Worm (Caenorhabditis elegans): ENCODE data around the gene Y37E11AL.3.

Y37E11AL.3 gene

DNA sequence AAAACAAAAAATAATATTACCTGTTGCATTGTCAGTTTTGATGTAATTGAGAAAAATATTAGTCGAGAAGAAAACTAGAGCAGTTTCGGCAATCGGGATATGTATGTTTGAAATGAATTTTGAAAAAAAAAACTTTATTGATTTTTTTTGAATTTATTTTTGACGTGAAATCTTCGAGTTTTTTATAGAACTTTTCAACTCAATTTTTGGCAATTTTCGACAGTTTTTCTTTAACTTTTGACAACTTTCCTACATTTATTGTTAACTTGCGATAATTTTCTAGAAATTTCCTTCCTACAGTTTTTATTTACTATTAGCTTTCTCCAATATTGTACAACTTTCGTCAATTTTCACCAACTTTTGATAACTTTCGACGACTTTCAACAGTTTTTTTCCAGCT, 7.2 kb downstream of the Y37E11AL.3 start, which contains the start of gene Y37E11AL.12:
Y37E11AL.12 (minus strand) TSS at position 101 of the 400 bp plus-strand sequence.
- TF ChIP-seq tbx-37 (GFP tag; conservative IDR thresholded peaks at IDR 0.05) (no peak), B0310.2 (tag; optimal IDR thresholded peaks at IDR 0.05) (no peak)

DNA sequence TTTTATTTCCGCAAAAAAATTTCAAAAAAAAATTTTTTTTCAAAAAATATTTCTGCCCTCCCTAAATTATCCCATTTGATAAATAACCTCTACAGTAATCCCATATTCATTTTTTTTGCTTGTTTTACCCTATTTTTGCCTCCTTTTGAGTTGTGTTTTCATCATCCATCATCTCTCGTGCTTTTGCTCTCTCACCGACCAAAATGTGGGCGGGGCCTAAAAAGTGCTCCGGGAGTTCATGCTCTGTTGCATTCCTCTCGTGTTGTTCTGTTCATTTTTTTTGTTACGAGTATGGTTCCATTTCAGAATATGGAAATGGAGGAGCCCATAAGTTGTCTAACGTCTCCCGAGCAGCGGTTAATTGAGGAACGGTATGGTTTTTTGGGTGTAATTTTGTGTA, 14.5 kb downstream of the Y37E11AL.3 start, which contains the start of gene Y37E11AL.1:
Y37E11AL.1 (plus strand) TSS at position 301 of the 400 bp plus-strand sequence.
- TF ChIP-seq B0310.2 (tag; optimal IDR thresholded peaks at IDR 0.05), result no peak
- TF ChIP-seq tbx-11 (GFP tag; IDR thresholded peaks at IDR 0.05), result no peak
- no peak for TF ChIP-seq flt-1 (GFP tag; IDR thresholded peaks at IDR 0.05)
- TF ChIP-seq ets-7 (tag; optimal IDR thresholded peaks at IDR 0.05), result no peak
- TF ChIP-seq aly-1 (tag; optimal IDR thresholded peaks at IDR 0.05), result no peak
- no peak for TF ChIP-seq ama-1 (optimal IDR thresholded peaks at IDR 0.05)
- no peak for TF ChIP-seq pes-1 (GFP tag; IDR thresholded peaks at IDR 0.05)
- no peak for TF ChIP-seq hnd-1 (tag; optimal IDR thresholded peaks at IDR 0.05)
- TF ChIP-seq sea-1 (GFP tag; conservative IDR thresholded peaks at IDR 0.05), result no peak

DNA sequence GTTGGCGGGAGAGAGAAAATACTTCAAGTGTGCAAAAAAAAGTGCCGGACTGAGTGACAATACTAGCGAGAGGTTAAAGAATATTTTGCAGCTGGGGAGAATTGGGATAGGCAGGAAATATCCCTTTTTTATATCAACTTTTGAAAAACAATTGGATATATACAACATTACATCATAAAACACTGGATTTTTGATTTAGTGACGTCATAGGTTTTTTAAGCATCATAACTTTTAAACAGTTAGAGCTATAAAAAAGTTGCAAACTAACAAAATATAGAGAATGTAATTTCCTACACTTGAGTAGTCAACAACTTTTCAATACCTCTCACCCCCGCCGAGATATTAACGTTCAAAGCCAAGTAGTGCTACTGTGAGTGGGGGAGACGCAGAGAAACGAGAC, 16.0 kb downstream of the Y37E11AL.3 start:
- no peak for TF ChIP-seq ceh-36 (tag; optimal IDR thresholded peaks at IDR 0.05)
- TF ChIP-seq F13C5.2 (tag; optimal IDR thresholded peaks at IDR 0.05), result no peak
- TF ChIP-seq ama-1 (optimal IDR thresholded peaks at IDR 0.05), result no peak
- no peak for TF ChIP-seq B0310.2 (tag; optimal IDR thresholded peaks at IDR 0.05)
- TF ChIP-seq sea-1 (GFP tag; conservative IDR thresholded peaks at IDR 0.05), result no peak
- no peak for TF ChIP-seq hmg-4 (GFP tag; optimal IDR thresholded peaks at IDR 0.05)
- TF ChIP-seq tbx-11 (GFP tag; IDR thresholded peaks at IDR 0.05), result no peak
- TF ChIP-seq tbx-37 (GFP tag; conservative IDR thresholded peaks at IDR 0.05), result no peak
- TF ChIP-seq hmbx-1 (tag; optimal IDR thresholded peaks at IDR 0.05), result no peak
- no peak for TF ChIP-seq scrt-1 (GFP tag; IDR thresholded peaks at IDR 0.05)

DNA sequence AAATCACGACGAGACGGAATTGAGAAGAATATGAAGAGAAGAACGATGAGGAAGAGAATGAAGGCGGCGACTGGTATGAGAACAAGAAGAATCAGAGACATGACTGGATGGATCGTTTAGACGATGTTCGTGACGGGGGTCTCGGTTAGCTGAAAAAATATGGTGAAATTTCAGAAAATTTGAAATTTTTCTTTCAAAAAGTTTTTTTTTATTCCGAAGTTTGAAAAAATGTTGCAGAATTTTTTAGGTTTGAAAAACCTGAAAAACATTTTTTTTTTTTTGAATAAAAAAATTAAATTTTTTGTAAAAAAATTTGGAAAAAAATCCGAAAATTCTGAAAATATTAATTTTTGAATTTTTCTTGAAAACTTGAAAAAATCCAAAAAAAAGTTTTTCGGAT, 24.3 kb downstream of the Y37E11AL.3 start, which contains the start of gene Y37E11AM.3:
Y37E11AM.3 (minus strand) TSS at position 101 of the 400 bp plus-strand sequence.
- no peak for TF ChIP-seq pes-1 (GFP tag; IDR thresholded peaks at IDR 0.05)
- TF ChIP-seq F13C5.2 (tag; optimal IDR thresholded peaks at IDR 0.05), result no peak
- TF ChIP-seq hmg-4 (GFP tag; optimal IDR thresholded peaks at IDR 0.05), result no peak
- TF ChIP-seq ama-1 (optimal IDR thresholded peaks at IDR 0.05), result no peak
- no peak for TF ChIP-seq B0310.2 (tag; optimal IDR thresholded peaks at IDR 0.05)
- no peak for TF ChIP-seq sea-1 (GFP tag; conservative IDR thresholded peaks at IDR 0.05)
- no peak for TF ChIP-seq ceh-13 (GFP tag; optimal IDR thresholded peaks at IDR 0.05)

DNA sequence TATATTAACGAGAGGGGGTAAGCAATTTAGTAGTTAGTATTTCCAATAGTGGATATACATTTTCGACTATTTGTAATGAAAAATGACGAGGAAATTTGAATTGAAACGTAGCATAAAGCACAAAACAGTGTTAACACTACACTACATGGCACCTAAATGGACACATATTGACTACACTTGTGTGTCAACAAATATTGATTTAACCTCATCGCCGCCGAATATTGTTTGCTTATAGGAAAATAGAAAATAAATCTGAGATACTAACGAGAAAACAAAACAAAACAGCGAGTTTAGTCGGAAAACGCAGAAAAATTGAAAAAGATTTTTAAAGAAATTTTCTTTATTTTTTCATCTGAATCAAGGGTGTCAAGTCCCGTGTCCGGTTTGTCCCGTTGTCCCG, 25.9 kb downstream of the Y37E11AL.3 start:
- TF ChIP-seq tbx-37 (GFP tag; conservative IDR thresholded peaks at IDR 0.05) (no peak), hmg-4 (GFP tag; optimal IDR thresholded peaks at IDR 0.05) (no peak), scrt-1 (GFP tag; IDR thresholded peaks at IDR 0.05) (no peak), ama-1 (optimal IDR thresholded peaks at IDR 0.05) (no peak), hnd-1 (tag; optimal IDR thresholded peaks at IDR 0.05) (no peak), pes-1 (GFP tag; IDR thresholded peaks at IDR 0.05) (no peak), hmbx-1 (tag; optimal IDR thresholded peaks at IDR 0.05) (no peak), sea-1 (GFP tag; conservative IDR thresholded peaks at IDR 0.05) (no peak), ets-7 (tag; optimal IDR thresholded peaks at IDR 0.05) (no peak)

DNA sequence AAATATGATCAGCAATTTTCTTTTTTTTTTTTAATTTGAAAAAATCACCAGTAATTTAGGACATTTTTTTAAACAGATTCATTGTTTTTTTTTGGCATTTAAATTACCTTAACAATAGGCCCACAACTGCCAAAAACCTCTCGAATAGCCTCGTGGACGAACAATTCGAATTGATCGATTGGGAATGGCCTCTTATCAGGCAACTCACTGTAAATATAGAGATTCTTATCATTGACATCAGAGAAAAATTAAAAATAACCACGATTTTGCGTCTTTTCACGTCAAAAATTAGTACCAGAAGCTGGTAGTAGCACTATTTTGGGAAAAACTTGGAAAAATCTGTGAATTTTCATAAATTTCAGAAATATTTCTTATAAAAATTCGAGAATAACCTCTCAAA, 27.2 kb downstream of the Y37E11AL.3 start:
- TF ChIP-seq F13C5.2 (tag; optimal IDR thresholded peaks at IDR 0.05), result no peak

DNA sequence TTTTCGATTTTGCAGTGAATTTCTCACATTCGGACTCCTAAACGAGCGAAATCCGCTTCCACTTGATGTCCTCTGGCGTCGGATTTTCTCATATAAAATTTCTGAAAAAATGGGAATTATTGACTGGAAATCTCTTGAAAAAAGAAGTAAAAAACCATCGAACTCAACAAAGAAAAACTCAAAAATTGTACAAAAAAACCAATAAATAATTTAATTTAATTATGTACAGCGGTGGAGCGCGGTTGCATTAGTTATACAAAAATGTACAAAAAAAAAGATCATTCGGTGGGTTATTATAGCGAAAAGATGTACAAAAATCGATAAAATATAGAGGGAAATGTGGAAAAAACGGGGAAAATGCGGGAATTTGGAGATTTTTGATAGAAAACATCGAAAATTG, 28.0 kb downstream of the Y37E11AL.3 start, which contains the start of gene Y37E11AM.4:
Y37E11AM.4 (minus strand) TSS at position 101 of the 400 bp plus-strand sequence.
- TF ChIP-seq tra-4 (tag; optimal IDR thresholded peaks at IDR 0.05) (no peak), hnd-1 (tag; optimal IDR thresholded peaks at IDR 0.05) (no peak), F13C5.2 (tag; optimal IDR thresholded peaks at IDR 0.05) (no peak), ceh-13 (GFP tag; optimal IDR thresholded peaks at IDR 0.05) (no peak), sea-1 (GFP tag; conservative IDR thresholded peaks at IDR 0.05) (no peak), aly-1 (tag; optimal IDR thresholded peaks at IDR 0.05) (no peak), ama-1 (optimal IDR thresholded peaks at IDR 0.05) (no peak), hmg-4 (GFP tag; optimal IDR thresholded peaks at IDR 0.05) (no peak), ets-7 (tag; optimal IDR thresholded peaks at IDR 0.05) (no peak), scrt-1 (GFP tag; IDR thresholded peaks at IDR 0.05) (no peak), flt-1 (GFP tag; IDR thresholded peaks at IDR 0.05) (no peak), ceh-36 (tag; optimal IDR thresholded peaks at IDR 0.05) (no peak), tbx-11 (GFP tag; IDR thresholded peaks at IDR 0.05) (no peak), pes-1 (GFP tag; IDR thresholded peaks at IDR 0.05) (no peak), tbx-37 (GFP tag; conservative IDR thresholded peaks at IDR 0.05) (no peak), hmbx-1 (tag; optimal IDR thresholded peaks at IDR 0.05) (no peak), B0310.2 (tag; optimal IDR thresholded peaks at IDR 0.05) (no peak)

DNA sequence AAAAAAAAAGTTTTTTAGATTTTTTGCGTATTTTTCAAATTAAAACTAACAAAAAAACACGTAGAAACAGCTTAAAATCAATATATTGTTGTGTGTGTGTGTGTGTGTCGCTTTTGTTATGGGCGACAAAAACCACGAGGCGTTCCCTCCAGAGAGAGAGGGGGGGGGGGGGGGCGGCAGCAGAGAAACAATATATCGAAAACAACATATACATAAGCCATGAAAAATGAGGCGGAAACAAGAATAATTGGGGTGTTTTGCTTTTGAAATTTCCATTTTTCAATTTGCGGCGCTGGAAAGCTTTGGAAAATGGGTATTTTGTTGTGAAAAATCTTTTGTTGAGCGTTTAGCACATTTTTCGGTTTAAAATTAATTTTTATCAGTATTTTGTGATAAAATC, 30.6 kb downstream of the Y37E11AL.3 start, which contains the start of gene Y37E11AM.2:
Y37E11AM.2 (minus strand) TSS at position 101 of the 400 bp plus-strand sequence.
- TF ChIP-seq pes-1 (GFP tag; IDR thresholded peaks at IDR 0.05), result no peak
- TF ChIP-seq tra-4 (tag; optimal IDR thresholded peaks at IDR 0.05), result no peak
- no peak for TF ChIP-seq hmg-4 (GFP tag; optimal IDR thresholded peaks at IDR 0.05)
- TF ChIP-seq hnd-1 (tag; optimal IDR thresholded peaks at IDR 0.05), result no peak
- TF ChIP-seq ama-1 (optimal IDR thresholded peaks at IDR 0.05), result no peak
- TF ChIP-seq F13C5.2 (tag; optimal IDR thresholded peaks at IDR 0.05), result no peak
- no peak for TF ChIP-seq tbx-37 (GFP tag; conservative IDR thresholded peaks at IDR 0.05)
- TF ChIP-seq hmbx-1 (tag; optimal IDR thresholded peaks at IDR 0.05), result no peak
- TF ChIP-seq ceh-36 (tag; optimal IDR thresholded peaks at IDR 0.05), result no peak
- no peak for TF ChIP-seq sea-1 (GFP tag; conservative IDR thresholded peaks at IDR 0.05)
- no peak for TF ChIP-seq tbx-11 (GFP tag; IDR thresholded peaks at IDR 0.05)
- no peak for TF ChIP-seq scrt-1 (GFP tag; IDR thresholded peaks at IDR 0.05)
